Worm (Caenorhabditis elegans) whole organism, L1 larva: ENCODE results near the gene mlt-3.
A peak's percentile ranks its signal among the peaks of the same experiment; 100 is the strongest.

Experiments
- C16A3.4 ChIP-seq: fragments of 150-350 bp; optimal IDR thresholded peaks from 2 replicates; lab custom pipeline; 2014; ENCODE audit warnings: missing biosample characterization, missing genetic modification characterization
- ceh-82 ChIP-seq, 3 experiments: fragments of 150-350 bp in 1 of 3; sonication (generic microtip) in 2 of 3; optimal IDR thresholded peaks; 2 replicates each; lab custom pipeline; 2014 to 2017; ENCODE audit warnings: missing biosample characterization in 3 of 3, missing genetic modification characterization in 3 of 3
- ceh-90 ChIP-seq: sonication (generic microtip); optimal IDR thresholded peaks from 2 replicates; lab custom pipeline; 2016; ENCODE audit warnings: missing genetic modification characterization, missing compliant biosample characterization
- dpl-1 ChIP-seq, 3 experiments: fragments of 150-350 bp in 2 of 3; sonication (generic microtip) in 1 of 3; optimal IDR thresholded peaks; 2 replicates each; lab custom pipeline; 2014 to 2017; ENCODE audit warnings: missing biosample characterization in 3 of 3, missing genetic modification characterization in 3 of 3, missing genetic modification reagents in 3 of 3
- dsc-1 ChIP-seq: sonication (generic microtip); optimal IDR thresholded peaks from 2 replicates; lab custom pipeline; 2016; ENCODE audit warnings: mild to moderate bottlenecking, missing genetic modification characterization, missing compliant biosample characterization
- efl-1 ChIP-seq, 4 experiments: fragments of 150-350 bp; optimal IDR thresholded peaks in 3 of 4; peaks in 1 of 4; 1 replicate in 1 of 4; 2 replicates in 3 of 4; lab custom pipeline; 2014; ENCODE audit warnings: missing biosample characterization in 2 of 4, missing genetic modification characterization in 2 of 4, missing genetic modification reagents in 2 of 4
- egl-13 ChIP-seq: sonication (generic microtip); optimal IDR thresholded peaks from 2 replicates; lab custom pipeline; 2016; ENCODE audit warnings: missing genotype, missing genetic modification reagents, missing genetic modification characterization, missing compliant biosample characterization
- egl-27 ChIP-seq, 2 experiments: fragments of 150-350 bp in 1 of 2; sonication (generic microtip); optimal IDR thresholded peaks; 3 replicates each; lab custom pipeline; 2017 to 2018; ENCODE audit warnings: missing biosample characterization in 2 of 2, missing genetic modification characterization in 2 of 2, missing genetic modification reagents in 2 of 2
- elt-3 ChIP-seq, 6 experiments: fragments of 150-350 bp in 1 of 6; sonication (generic microtip); optimal IDR thresholded peaks; 2 replicates each; lab custom pipeline; 2017 to 2018; ENCODE audit warnings: missing biosample characterization in 6 of 6, missing genetic modification characterization in 6 of 6, inconsistent platforms in 1 of 6
- fkh-10 ChIP-seq: sonication (generic microtip); optimal IDR thresholded peaks from 2 replicates; lab custom pipeline; 2017; ENCODE audit warnings: missing biosample characterization, missing genetic modification reagents, missing genetic modification characterization
- fkh-4 ChIP-seq: sonication (generic microtip); optimal IDR thresholded peaks from 2 replicates; lab custom pipeline; 2016; ENCODE audit warnings: missing compliant biosample characterization, missing genetic modification characterization, borderline replicate concordance
- fos-1 ChIP-seq: fragments of 150-350 bp; optimal IDR thresholded peaks from 2 replicates; lab custom pipeline; 2014; ENCODE audit warnings: missing biosample characterization, missing genetic modification characterization
- grh-1 ChIP-seq: fragments of 200-800 bp; sonication (Bioruptor generic); IDR thresholded peaks from 2 replicates; pipeline ENCODE4 v1.3.6; 2022; ENCODE audit warnings: missing genetic modification reagents, missing genetic modification characterization, missing compliant biosample characterization
- hpl-2 ChIP-seq: fragments of 150-350 bp; optimal IDR thresholded peaks from 2 replicates; lab custom pipeline; 2014; ENCODE audit warnings: missing biosample characterization, missing genetic modification reagents, missing genetic modification characterization
- isw-1 ChIP-seq: fragments of 200-800 bp; sonication (Bioruptor generic); IDR thresholded peaks from 2 replicates; pipeline ENCODE4 v1.3.6; 2022; ENCODE audit warnings: missing genetic modification characterization, missing compliant biosample characterization
- lin-14 ChIP-seq: fragments of 200-800 bp; sonication (Bioruptor generic); optimal IDR thresholded peaks from 2 replicates; lab custom pipeline; 2018; ENCODE audit warnings: mild to moderate bottlenecking, missing genetic modification characterization, moderate library complexity, missing compliant biosample characterization
- lin-15B ChIP-seq: fragments of 150-350 bp; sonication (generic microtip); optimal IDR thresholded peaks from 3 replicates; lab custom pipeline; 2014; ENCODE audit warnings: missing biosample characterization, missing genetic modification characterization
- lin-35 ChIP-seq, 2 experiments: fragments of 150-350 bp; optimal IDR thresholded peaks; 2 replicates each; lab custom pipeline; 2014; ENCODE audit warnings: missing biosample characterization in 2 of 2, missing genetic modification characterization in 2 of 2, missing genetic modification reagents in 2 of 2
- lin-39 ChIP-seq: fragments of 150-350 bp; optimal IDR thresholded peaks from 2 replicates; lab custom pipeline; 2014; ENCODE audit warnings: missing biosample characterization, missing genetic modification reagents, missing genetic modification characterization
- lsy-2 ChIP-seq, 2 experiments: fragments of 150-350 bp; optimal IDR thresholded peaks; 2 replicates each; lab custom pipeline; 2014; ENCODE audit warnings: missing biosample characterization in 2 of 2, missing genetic modification characterization in 2 of 2
- nhr-19 ChIP-seq: fragments of 200-800 bp; sonication (Bioruptor generic); conservative IDR thresholded peaks from 2 replicates; pipeline ENCODE4 v1.3.6; 2022; ENCODE audit warnings: missing genetic modification characterization, missing compliant biosample characterization
- nhr-20 ChIP-seq: sonication (generic microtip); optimal IDR thresholded peaks from 2 replicates; lab custom pipeline; 2016; ENCODE audit warnings: mild to moderate bottlenecking, missing genetic modification characterization, missing compliant biosample characterization
- nhr-47 ChIP-seq: sonication (generic microtip); optimal IDR thresholded peaks from 2 replicates; lab custom pipeline; 2016; ENCODE audit warnings: mild to moderate bottlenecking, missing genetic modification characterization, moderate library complexity, missing compliant biosample characterization
- nhr-77 ChIP-seq: fragments of 150-350 bp; optimal IDR thresholded peaks from 2 replicates; lab custom pipeline; 2014; ENCODE audit warnings: missing biosample characterization, missing genetic modification characterization
- nhr-85 ChIP-seq: sonication (generic microtip); peaks from one replicate; lab custom pipeline; 2016; ENCODE audit warnings: missing genetic modification characterization, inconsistent platforms, missing compliant biosample characterization
- nhr-90 ChIP-seq: sonication (generic microtip); optimal IDR thresholded peaks from 2 replicates; lab custom pipeline; 2016; ENCODE audit warnings: mild to moderate bottlenecking, missing genetic modification characterization, missing compliant biosample characterization; ENCODE audit not compliant: poor library complexity
- pqm-1 ChIP-seq: sonication (generic microtip); optimal IDR thresholded peaks from 3 replicates; lab custom pipeline; 2017; ENCODE audit warnings: missing biosample characterization, missing genetic modification characterization
- tbx-2 ChIP-seq: sonication (generic microtip); optimal IDR thresholded peaks from 2 replicates; lab custom pipeline; 2016; ENCODE audit warnings: missing genetic modification characterization, missing compliant biosample characterization
- tlp-1 ChIP-seq: fragments of 150-350 bp; optimal IDR thresholded peaks from 2 replicates; lab custom pipeline; 2014; ENCODE audit warnings: missing biosample characterization, missing genetic modification characterization
- unc-130 ChIP-seq: fragments of 150-350 bp; optimal IDR thresholded peaks from 2 replicates; lab custom pipeline; 2017; ENCODE audit warnings: missing biosample characterization, missing genetic modification characterization, inconsistent platforms
- unc-30 ChIP-seq: sonication (generic microtip); optimal IDR thresholded peaks from 2 replicates; lab custom pipeline; 2017; ENCODE audit warnings: missing biosample characterization, missing genetic modification characterization
- zip-4 ChIP-seq: fragments of 200-800 bp; sonication (Bioruptor generic); optimal IDR thresholded peaks from 2 replicates; lab custom pipeline; 2018; ENCODE audit warnings: mild to moderate bottlenecking, missing genetic modification characterization, moderate library complexity, missing compliant biosample characterization
- ztf-4 ChIP-seq: fragments of 150-350 bp; optimal IDR thresholded peaks from 2 replicates; lab custom pipeline; 2014; ENCODE audit warnings: missing biosample characterization, missing genetic modification characterization

Gene mlt-3

DNA sequence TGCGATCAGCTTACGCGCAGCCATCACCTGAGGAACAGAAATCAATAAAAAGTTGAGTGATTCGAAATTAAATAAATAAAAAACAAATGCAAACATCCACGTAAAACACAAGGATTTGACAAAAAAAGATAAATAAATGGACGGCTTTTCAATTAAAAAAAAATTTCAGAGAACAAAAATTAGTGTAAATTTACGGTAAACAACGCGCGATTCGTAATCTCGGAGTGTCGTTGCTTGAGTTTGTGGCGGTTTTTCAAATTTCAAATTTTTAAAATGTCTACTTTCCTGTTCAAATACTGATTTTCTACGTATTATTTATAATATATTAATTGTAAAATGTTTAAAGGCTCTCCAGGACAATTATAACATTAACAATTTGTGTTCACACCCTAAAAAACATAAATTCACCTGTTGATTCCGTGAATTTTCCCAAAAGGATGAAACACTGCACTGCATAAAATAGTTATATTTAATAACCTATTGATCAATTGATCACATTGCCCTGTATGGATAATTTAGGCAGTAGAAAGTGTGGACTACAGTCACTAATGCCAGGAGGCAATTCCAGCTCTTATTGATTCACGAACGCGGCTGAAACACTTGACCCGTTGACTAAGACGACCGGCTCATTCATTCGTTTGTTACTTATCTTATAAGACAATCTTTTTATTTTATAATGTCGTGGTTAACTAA lies 17.8 kb downstream of the mlt-3 start, which contains the start of the genes marb-1 and F35G2.3 (continued):
- TF ChIP-seq nhr-20 (tag; lab: Kevin White, UChicago) (peak; percentile 69), isw-1 (GFP tag; lab: Robert Waterston, UW) (peak; percentile 60), C16A3.4 (tag; lab: Kevin White, UChicago) (peak; percentile 53), ceh-82 (tag; optimal IDR thresholded peaks at IDR 0.05; lab: Kevin White, UChicago) (peak; percentile 18 to 43 (median 21)), dsc-1 (tag; lab: Kevin White, UChicago) (peak; percentile 63), fkh-10 (no peak), lin-15B (tag; lab: Kevin White, UChicago) (peak; percentile 69), nhr-47 (peak; percentile 76), elt-3 (tag; optimal IDR thresholded peaks at IDR 0.05; lab: Kevin White, UChicago) (peak in 1 of 6 experiments; percentile 21), nhr-19 (GFP tag; lab: Robert Waterston, UW) (peak; percentile 61), dpl-1 (GFP tag; optimal IDR thresholded peaks at IDR 0.05; lab: Kevin White, UChicago) (peak; percentile 89 to 93 (median 92)), lin-14 (GFP tag; lab: Kevin White, UChicago) (peak; percentile 64), lin-35 (GFP tag; optimal IDR thresholded peaks at IDR 0.05; lab: Kevin White, UChicago) (peak; percentile 93 to 94)
- TF ChIP-seq, all 84 proteins: peak for 35

DNA sequence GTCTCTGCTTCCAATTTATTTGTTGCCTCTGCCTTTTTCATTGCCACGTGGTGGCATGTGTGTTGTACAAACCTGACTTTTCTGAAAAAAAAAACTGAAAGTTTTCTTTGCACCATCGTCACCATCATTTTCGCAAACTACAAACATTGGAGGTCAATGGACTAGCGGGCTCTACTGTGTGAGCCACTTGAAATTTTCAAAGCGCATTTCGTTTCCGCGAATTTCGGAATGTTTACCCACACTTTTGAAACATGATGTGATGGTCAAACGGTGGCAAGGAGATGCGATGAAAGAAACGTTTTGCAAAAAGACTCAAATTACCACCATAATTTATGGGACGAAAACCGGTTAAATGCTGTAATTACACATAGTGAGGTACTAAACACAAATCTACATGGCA lies 19.0 kb downstream of the mlt-3 start:
- TF ChIP-seq nhr-77 (tag; lab: Kevin White, UChicago): no peak
- no peak for TF ChIP-seq fkh-4 (tag; lab: Kevin White, UChicago)
- peak; percentile 60 for TF ChIP-seq nhr-85
- no peak for TF ChIP-seq pqm-1
- no peak for TF ChIP-seq egl-13 (tag; lab: Kevin White, UChicago)

DNA sequence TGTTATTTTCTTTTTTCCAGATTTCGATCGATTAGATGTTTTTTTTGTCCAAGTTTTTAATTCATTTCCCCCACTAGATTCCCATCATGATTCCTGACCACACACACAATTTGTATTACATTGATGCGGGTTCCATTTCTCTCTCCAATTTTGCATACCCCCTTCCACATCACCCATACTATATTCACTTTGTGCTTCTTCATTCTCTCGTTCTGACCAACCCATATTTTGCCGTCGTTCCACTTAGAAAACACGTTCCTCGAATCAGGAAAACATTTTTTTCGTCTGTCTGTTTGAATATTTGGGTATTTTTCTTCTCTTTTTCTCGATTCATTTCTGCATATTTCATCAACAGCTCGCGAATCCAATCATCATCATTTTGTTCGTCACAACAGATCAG lies 19.5 kb downstream of the mlt-3 start:
- TF ChIP-seq ztf-4 (tag; lab: Kevin White, UChicago): no peak
- TF ChIP-seq unc-30: no peak
- no peak for TF ChIP-seq hpl-2 (GFP tag; lab: Kevin White, UChicago)
- no peak for TF ChIP-seq tlp-1 (tag; lab: Kevin White, UChicago)
- TF ChIP-seq lsy-2 (tag; optimal IDR thresholded peaks at IDR 0.05; lab: Kevin White, UChicago): no peak
- TF ChIP-seq nhr-90 (tag; lab: Kevin White, UChicago): no peak
- TF ChIP-seq nhr-47: no peak
- TF ChIP-seq lin-39 (tag; lab: Kevin White, UChicago): no peak

DNA sequence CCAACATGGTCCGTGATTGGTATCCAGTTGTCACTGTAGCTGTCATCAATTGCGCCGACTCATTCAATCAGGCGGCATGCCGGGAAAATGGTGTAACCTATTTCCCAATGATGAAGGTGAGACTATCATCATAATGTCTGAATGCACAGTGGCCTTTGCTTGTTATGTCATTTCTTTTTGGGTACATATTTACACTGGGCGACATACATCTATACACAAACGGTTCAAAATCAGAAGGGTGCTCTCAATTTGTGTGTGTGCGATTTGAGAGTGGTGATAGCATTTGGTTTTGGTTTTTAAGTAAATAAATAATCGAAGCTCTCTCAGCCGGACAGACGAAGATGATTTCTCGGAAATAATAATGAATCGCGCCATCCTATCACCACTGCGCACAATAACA lies 22.9 kb downstream of the mlt-3 start:
- TF ChIP-seq unc-130: no peak
- TF ChIP-seq grh-1: no peak
- TF ChIP-seq nhr-77 (tag; lab: Kevin White, UChicago): peak; percentile 19
- TF ChIP-seq ceh-90 (tag; lab: Kevin White, UChicago): no peak
- peak; percentile 28 for TF ChIP-seq tbx-2 (tag; lab: Kevin White, UChicago)
- TF ChIP-seq nhr-19 (GFP tag; lab: Robert Waterston, UW): no peak
- TF ChIP-seq efl-1 (optimal IDR thresholded peaks at IDR 0.05; lab: Kevin White, UChicago): no peak
- TF ChIP-seq efl-1 (GFP tag; optimal IDR thresholded peaks at IDR 0.05 in 1 of 2; lab: Kevin White, UChicago): peak in 1 of 2 experiments; percentile 81

ce11 chrIV:12202949-12203348 lies 24.0 kb downstream of the mlt-3 start, which contains the start of gene F35G2.1:
Gene F35G2.1 (plus strand): TSS chrIV:12203249.
- TF ChIP-seq efl-1 (optimal IDR thresholded peaks at IDR 0.05; lab: Kevin White, UChicago): no peak
- TF ChIP-seq efl-1 (GFP tag; optimal IDR thresholded peaks at IDR 0.05 in 1 of 2; lab: Kevin White, UChicago): peak in 1 of 2 experiments; percentile 20
- no peak for TF ChIP-seq nhr-47
- TF ChIP-seq, all 84 proteins: peak for 1

ce11 chrIV:12202000-12202399 lies 24.9 kb downstream of the mlt-3 start:
- TF ChIP-seq fos-1 (tag; lab: Kevin White, UChicago): no peak
- TF ChIP-seq lin-14 (GFP tag; lab: Kevin White, UChicago): peak; percentile 12
- peak; percentile 42 for TF ChIP-seq nhr-77 (tag; lab: Kevin White, UChicago)
- TF ChIP-seq tbx-2 (tag; lab: Kevin White, UChicago): peak; percentile 34
- TF ChIP-seq egl-27 (tag; optimal IDR thresholded peaks at IDR 0.05; lab: Kevin White, UChicago): no peak
- no peak for TF ChIP-seq zip-4
- no peak for TF ChIP-seq efl-1 (optimal IDR thresholded peaks at IDR 0.05; lab: Kevin White, UChicago)
- peak in 1 of 2 experiments; percentile 15 for TF ChIP-seq efl-1 (GFP tag; optimal IDR thresholded peaks at IDR 0.05 in 1 of 2; lab: Kevin White, UChicago)
